Worm (Caenorhabditis elegans) whole organism, L4 larva: Measurements from ENCODE around the gene cyp-14A2.

Experiments
- nhr-28 ChIP-seq: fragments of 150-350 bp; optimal IDR thresholded peaks from 2 replicates; lab custom pipeline; 2014; ENCODE audit warnings: missing biosample characterization, missing genetic modification characterization
- pha-4 ChIP-seq, 2 experiments: fragments of 150-350 bp in 1 of 2; fragments of 200-800 bp in 1 of 2; sonication (Bioruptor generic) in 1 of 2; IDR thresholded peaks in 1 of 2; optimal IDR thresholded peaks in 1 of 2; 2 replicates each; pipeline versions ENCODE4 v1.3.6 to Lab custom; 2014 to 2022; ENCODE audit warnings: missing genetic modification characterization in 2 of 2, missing genetic modification reagents in 2 of 2, missing biosample characterization in 1 of 2, missing compliant biosample characterization in 1 of 2

DNA sequence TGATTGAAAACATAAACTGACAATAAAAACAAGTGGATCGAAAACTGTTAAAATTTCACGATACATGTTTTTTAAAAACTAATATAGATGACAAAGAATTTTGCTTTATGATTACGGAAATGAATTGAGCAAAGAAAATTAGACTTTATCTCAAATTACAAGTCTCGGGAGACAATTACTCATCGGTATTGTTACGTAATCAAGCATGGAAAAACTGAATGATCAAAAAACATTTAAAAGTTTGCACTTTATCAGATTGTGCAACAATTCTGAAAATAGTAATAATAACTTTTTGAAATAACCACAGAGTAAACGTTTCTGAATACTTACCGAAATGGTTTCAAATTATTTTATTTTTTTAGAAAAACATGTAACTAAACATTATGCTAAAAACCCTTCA, 36.3 kb upstream of the cyp-14A2 start, which contains the start of gene srd-43:
- no peak for TF ChIP-seq pha-4 (GFP tag; IDR thresholded peaks at IDR 0.05; lab: Robert Waterston, UW)
- TF ChIP-seq pha-4 (tag; optimal IDR thresholded peaks at IDR 0.05; lab: Kevin White, UChicago), result no peak
- TF ChIP-seq nhr-28 (tag; lab: Kevin White, UChicago), result no peak
